Worm (Caenorhabditis elegans) whole organism, L2 larva: ENCODE data around the gene znf-706.

ENCODE experiments used
- C34F6.9 ChIP-seq: fragments of 150-350 bp; optimal IDR thresholded peaks from 2 replicates; lab custom pipeline; 2014; ENCODE audit warnings: missing biosample characterization, missing genetic modification characterization
- F13H6.1 ChIP-seq: sonication (generic microtip); optimal IDR thresholded peaks from 2 replicates; lab custom pipeline; 2016; ENCODE audit warnings: missing genetic modification characterization, missing compliant biosample characterization
- Y55F3AM.14 ChIP-seq: fragments of 200-800 bp; sonication (Bioruptor generic); optimal IDR thresholded peaks from 2 replicates; lab custom pipeline; 2018; ENCODE audit warnings: mild to moderate bottlenecking, missing genetic modification characterization, missing compliant biosample characterization
- alr-1 ChIP-seq: fragments of 150-350 bp; optimal IDR thresholded peaks from 2 replicates; lab custom pipeline; 2014; ENCODE audit warnings: missing biosample characterization, missing genetic modification characterization
- blmp-1 ChIP-seq: sonication (generic microtip); optimal IDR thresholded peaks from 2 replicates; lab custom pipeline; 2017; ENCODE audit warnings: missing genetic modification characterization, mild to moderate bottlenecking, missing compliant biosample characterization, antibody characterized with exemption, moderate library complexity; ENCODE audit not compliant: insufficient read depth
- crh-2 ChIP-seq: sonication (generic microtip); optimal IDR thresholded peaks from 2 replicates; lab custom pipeline; 2017; ENCODE audit warnings: missing biosample characterization, missing genetic modification characterization
- egl-27 ChIP-seq: sonication (generic microtip); optimal IDR thresholded peaks from 3 replicates; lab custom pipeline; 2017; ENCODE audit warnings: missing biosample characterization, missing genetic modification reagents, missing genetic modification characterization
- elt-1 ChIP-seq: fragments of 150-350 bp; optimal IDR thresholded peaks from 2 replicates; lab custom pipeline; 2014; ENCODE audit warnings: missing biosample characterization, missing genetic modification characterization
- fos-1 ChIP-seq: fragments of 150-350 bp; optimal IDR thresholded peaks from 2 replicates; lab custom pipeline; 2014; ENCODE audit warnings: missing biosample characterization, missing genetic modification characterization
- gmeb-1 ChIP-seq: fragments of 150-350 bp; optimal IDR thresholded peaks from 2 replicates; lab custom pipeline; 2014; ENCODE audit warnings: missing biosample characterization, missing genetic modification characterization
- lin-11 ChIP-seq: fragments of 150-350 bp; sonication (generic microtip); optimal IDR thresholded peaks from 2 replicates; lab custom pipeline; 2014; ENCODE audit warnings: missing biosample characterization, missing genetic modification characterization, inconsistent platforms, mixed read lengths
- lin-13 ChIP-seq: fragments of 150-350 bp; optimal IDR thresholded peaks from 2 replicates; lab custom pipeline; 2014; ENCODE audit warnings: missing biosample characterization, missing genetic modification reagents, missing genetic modification characterization
- lsy-2 ChIP-seq, 2 experiments: fragments of 150-350 bp in 1 of 2; sonication (generic microtip) in 1 of 2; optimal IDR thresholded peaks; 2 replicates each; lab custom pipeline; 2014 to 2017; ENCODE audit warnings: missing biosample characterization in 2 of 2, missing genetic modification characterization in 2 of 2
- mab-5 ChIP-seq: fragments of 150-350 bp; optimal IDR thresholded peaks from 2 replicates; lab custom pipeline; 2014; ENCODE audit warnings: missing biosample characterization, missing genetic modification characterization
- mdl-1 ChIP-seq, 2 experiments: fragments of 150-350 bp in 1 of 2; sonication (generic microtip) in 1 of 2; optimal IDR thresholded peaks; 2 replicates each; lab custom pipeline; 2017; ENCODE audit warnings: missing biosample characterization in 2 of 2, missing genetic modification characterization in 2 of 2
- nhr-11 ChIP-seq: fragments of 150-350 bp; optimal IDR thresholded peaks from 2 replicates; lab custom pipeline; 2014; ENCODE audit warnings: missing biosample characterization, missing genetic modification characterization
- nhr-129 ChIP-seq: fragments of 150-350 bp; optimal IDR thresholded peaks from 2 replicates; lab custom pipeline; 2014; ENCODE audit warnings: missing biosample characterization, missing genetic modification characterization
- nhr-21 ChIP-seq: fragments of 150-350 bp; optimal IDR thresholded peaks from 2 replicates; lab custom pipeline; 2014; ENCODE audit warnings: missing biosample characterization, missing genetic modification characterization
- nhr-23 ChIP-seq: fragments of 150-350 bp; optimal IDR thresholded peaks from 2 replicates; lab custom pipeline; 2014; ENCODE audit warnings: missing biosample characterization, missing genetic modification reagents, missing genetic modification characterization
- nhr-25 ChIP-seq: fragments of 150-350 bp; sonication (generic microtip); optimal IDR thresholded peaks from 3 replicates; lab custom pipeline; 2014; ENCODE audit warnings: missing biosample characterization, missing genetic modification characterization
- nhr-6 ChIP-seq: fragments of 150-350 bp; optimal IDR thresholded peaks from 2 replicates; lab custom pipeline; 2014; ENCODE audit warnings: missing biosample characterization, missing genetic modification characterization
- sem-4 ChIP-seq: fragments of 150-350 bp; optimal IDR thresholded peaks from 2 replicates; lab custom pipeline; 2014; ENCODE audit warnings: missing biosample characterization, missing genetic modification reagents, missing genetic modification characterization
- skn-1 ChIP-seq: sonication (generic microtip); optimal IDR thresholded peaks from 2 replicates; lab custom pipeline; 2017; ENCODE audit warnings: missing biosample characterization, missing genetic modification characterization
- sma-3 ChIP-seq: sonication (generic microtip); optimal IDR thresholded peaks from 2 replicates; lab custom pipeline; 2016; ENCODE audit warnings: missing genetic modification reagents, missing genetic modification characterization, missing compliant biosample characterization
- sma-9 ChIP-seq, 2 experiments: fragments of 150-350 bp in 1 of 2; sonication (generic microtip) in 1 of 2; optimal IDR thresholded peaks; 2 replicates each; lab custom pipeline; 2014 to 2016; ENCODE audit warnings: missing genetic modification characterization in 2 of 2, mild to moderate bottlenecking in 1 of 2, missing biosample characterization in 1 of 2, missing compliant biosample characterization in 1 of 2, missing genetic modification reagents in 1 of 2, moderate library complexity in 1 of 2
- snpc-4 ChIP-seq: fragments of 150-350 bp; optimal IDR thresholded peaks from 2 replicates; lab custom pipeline; 2014; ENCODE audit warnings: missing biosample characterization, missing genetic modification characterization
- unc-39 ChIP-seq: fragments of 150-350 bp; optimal IDR thresholded peaks from 2 replicates; lab custom pipeline; 2014; ENCODE audit warnings: missing biosample characterization, missing genetic modification characterization
- unc-55 ChIP-seq: fragments of 150-350 bp; sonication (generic microtip); optimal IDR thresholded peaks from 3 replicates; lab custom pipeline; 2014; ENCODE audit warnings: missing biosample characterization, missing genetic modification reagents, missing genetic modification characterization
- unc-62 ChIP-seq: fragments of 150-350 bp; optimal IDR thresholded peaks from 2 replicates; lab custom pipeline; 2014; ENCODE audit warnings: missing biosample characterization, missing genetic modification reagents, missing genetic modification characterization
- zag-1 ChIP-seq: fragments of 150-350 bp; optimal IDR thresholded peaks from 2 replicates; lab custom pipeline; 2014; ENCODE audit warnings: missing biosample characterization, missing genetic modification characterization
- ztf-1 ChIP-seq: fragments of 200-800 bp; sonication (Bioruptor generic); conservative IDR thresholded peaks from 2 replicates; pipeline ENCODE4 v1.3.6; 2022; ENCODE audit warnings: missing genetic modification characterization, missing compliant biosample characterization
- ztf-11 ChIP-seq: sonication (generic microtip); optimal IDR thresholded peaks from 2 replicates; lab custom pipeline; 2017; ENCODE audit warnings: missing biosample characterization, missing genetic modification characterization
- ztf-4 ChIP-seq: fragments of 150-350 bp; optimal IDR thresholded peaks from 2 replicates; lab custom pipeline; 2014; ENCODE audit warnings: missing biosample characterization, missing genetic modification characterization

The znf-706 gene

DNA sequence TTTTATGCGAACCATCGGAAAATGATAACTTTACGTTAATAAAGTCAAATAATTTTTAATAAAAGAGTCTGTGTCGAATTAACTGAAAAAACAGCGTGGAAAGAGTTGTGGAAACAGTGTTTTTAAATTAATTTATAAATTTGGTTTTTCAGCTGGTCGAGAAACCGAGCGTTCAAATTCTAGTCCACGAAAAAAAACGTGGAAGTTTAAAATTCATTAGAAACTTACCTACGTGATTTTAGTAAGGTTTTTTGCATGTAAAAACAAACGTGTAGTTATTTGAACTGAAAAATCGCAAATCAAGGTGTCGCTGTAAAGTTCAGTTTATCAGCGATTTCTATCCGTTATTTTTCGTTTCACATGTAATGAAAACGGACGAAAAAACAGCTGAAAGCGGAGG lies 17.6 kb downstream of the znf-706 start, which contains the start of gene mans-4:
Gene mans-4, minus strand, starts transcription at position 101 of the 400 bp plus-strand sequence.
- no peak for TF ChIP-seq sem-4 (tag; lab: Kevin White, UChicago)

DNA sequence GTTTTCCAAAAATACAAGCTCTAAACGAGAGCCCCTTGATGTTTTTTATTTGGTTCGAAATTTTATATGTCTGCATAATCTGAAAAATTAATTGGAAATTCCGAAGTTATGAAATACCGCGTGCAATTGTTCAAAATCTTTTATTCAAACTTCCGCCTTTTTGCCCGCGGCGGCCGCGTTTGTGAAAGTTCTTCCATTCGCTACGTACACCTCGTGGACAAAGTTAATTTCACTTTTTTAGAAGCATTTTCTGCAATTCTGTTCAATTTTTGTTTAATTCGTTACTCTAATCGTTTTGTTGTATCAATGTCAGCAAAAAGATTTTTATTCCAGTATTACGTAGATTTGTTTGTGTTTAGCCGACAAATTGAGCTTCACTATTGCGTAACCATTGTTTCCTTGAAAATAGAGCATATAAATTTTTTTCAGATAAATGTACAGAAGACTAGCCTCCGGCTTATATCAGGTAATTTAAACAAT lies 21.7 kb downstream of the znf-706 start, which contains the start of gene mppb-1:
Gene mppb-1, plus strand, starts transcription at position 430 of the 480 bp plus-strand sequence.
- peak; percentile 84 for TF ChIP-seq nhr-25
- peak; percentile 1 for TF ChIP-seq egl-27 (tag; lab: Kevin White, UChicago)
- no peak for TF ChIP-seq sem-4 (tag; lab: Kevin White, UChicago)
- TF ChIP-seq C34F6.9 (tag; lab: Kevin White, UChicago), result peak; percentile 85
- peak; percentile 18 for TF ChIP-seq skn-1 (tag; lab: Kevin White, UChicago)
- peak; percentile 23 for TF ChIP-seq snpc-4 (tag; lab: Kevin White, UChicago)
- TF ChIP-seq mdl-1 (tag; optimal IDR thresholded peaks at IDR 0.05; lab: Kevin White, UChicago), result peak in 1 of 2 experiments; percentile 39
- TF ChIP-seq nhr-6 (tag; lab: Kevin White, UChicago), result no peak
- TF ChIP-seq unc-62 (GFP tag; lab: Kevin White, UChicago), result no peak
- no peak for TF ChIP-seq unc-39 (tag; lab: Kevin White, UChicago)
- peak; percentile 63 to 85 for TF ChIP-seq lsy-2 (tag; optimal IDR thresholded peaks at IDR 0.05; lab: Kevin White, UChicago)
- peak; percentile 96 for TF ChIP-seq gmeb-1
- peak; percentile 28 for TF ChIP-seq zag-1 (tag; lab: Kevin White, UChicago)
- peak; percentile 26 for TF ChIP-seq Y55F3AM.14 (GFP tag; lab: Kevin White, UChicago)
- TF ChIP-seq crh-2 (tag; lab: Kevin White, UChicago), result peak; percentile 75
- no peak for TF ChIP-seq ztf-11 (tag; lab: Kevin White, UChicago)
- peak; percentile 77 for TF ChIP-seq F13H6.1 (tag; lab: Kevin White, UChicago)
- peak; percentile 83 for TF ChIP-seq lin-13 (GFP tag; lab: Kevin White, UChicago)
- TF ChIP-seq ztf-4 (tag; lab: Kevin White, UChicago), result peak; percentile 67
- peak; percentile 87 for TF ChIP-seq sma-3
- TF ChIP-seq nhr-21 (tag; lab: Kevin White, UChicago), result peak; percentile 64
- peak; percentile 65 for TF ChIP-seq nhr-129 (tag; lab: Kevin White, UChicago)
- TF ChIP-seq nhr-11, result no peak
- TF ChIP-seq lin-11 (tag; lab: Kevin White, UChicago), result peak; percentile 65
- TF ChIP-seq mab-5 (tag; lab: Kevin White, UChicago), result peak; percentile 60
- peak; percentile 95 for TF ChIP-seq blmp-1 (tag; lab: Kevin White, UChicago)
- TF ChIP-seq ztf-1, result no peak
- TF ChIP-seq sma-9 (GFP tag; optimal IDR thresholded peaks at IDR 0.05; lab: Kevin White, UChicago), result peak; percentile 92
- no peak for TF ChIP-seq sma-9 (tag; optimal IDR thresholded peaks at IDR 0.05; lab: Kevin White, UChicago)
- no peak for TF ChIP-seq alr-1 (tag; lab: Kevin White, UChicago)
- TF ChIP-seq fos-1, result peak; percentile 51
- TF ChIP-seq unc-55, result peak; percentile 91

DNA sequence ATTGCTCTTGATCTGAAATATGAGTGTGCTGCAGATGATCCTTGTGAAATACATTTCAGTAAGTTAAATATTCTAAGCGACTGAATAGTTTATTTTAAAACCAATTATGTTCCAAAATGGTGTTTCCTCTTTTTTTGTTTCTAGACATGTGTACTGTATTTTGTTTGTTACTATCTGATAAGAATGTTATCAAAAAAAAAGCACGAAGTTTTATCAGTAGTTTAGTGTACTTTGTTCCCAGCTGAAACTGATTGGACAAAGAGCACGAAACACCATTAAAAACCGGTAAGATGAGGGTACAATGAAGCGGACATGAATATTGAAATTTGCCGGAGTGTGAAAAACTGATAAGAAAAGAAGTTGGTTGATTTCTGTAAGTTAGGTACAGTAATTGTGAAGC lies 25.8 kb downstream of the znf-706 start:
- TF ChIP-seq lsy-2 (tag; optimal IDR thresholded peaks at IDR 0.05; lab: Kevin White, UChicago) (no peak), ztf-4 (tag; lab: Kevin White, UChicago) (no peak), fos-1 (peak; percentile 22), nhr-11 (no peak), skn-1 (tag; lab: Kevin White, UChicago) (no peak), nhr-23 (tag; lab: Kevin White, UChicago) (no peak), C34F6.9 (tag; lab: Kevin White, UChicago) (no peak)
- TF ChIP-seq, all 48 proteins: peak for 1

DNA sequence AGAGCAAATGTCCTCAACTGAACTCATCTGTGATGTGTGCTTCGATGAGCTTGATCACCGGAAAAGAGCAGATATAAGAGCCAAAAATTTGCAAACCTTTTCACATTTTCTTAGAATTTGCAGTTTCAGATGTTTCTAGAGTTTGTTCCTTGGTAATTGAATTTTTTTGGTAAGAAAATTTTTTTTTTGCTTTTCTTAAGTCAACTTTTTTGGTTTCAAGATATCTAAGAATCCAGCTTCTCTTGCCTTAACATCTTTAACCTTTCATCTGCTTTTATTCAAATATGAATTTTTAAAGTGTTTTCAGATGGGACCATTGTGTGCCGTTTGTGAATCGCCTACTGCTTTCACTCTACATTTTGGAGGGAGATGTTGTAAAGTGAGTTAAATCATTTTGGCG lies 26.3 kb downstream of the znf-706 start, which contains the start of gene nhr-11:
Gene nhr-11, plus strand, starts transcription at position 301 of the 400 bp plus-strand sequence.
- TF ChIP-seq sma-3 (no peak), mdl-1 (tag; optimal IDR thresholded peaks at IDR 0.05; lab: Kevin White, UChicago) (no peak), ztf-1 (no peak), lin-11 (tag; lab: Kevin White, UChicago) (no peak), elt-1 (tag; lab: Kevin White, UChicago) (no peak), gmeb-1 (no peak), alr-1 (tag; lab: Kevin White, UChicago) (no peak), crh-2 (tag; lab: Kevin White, UChicago) (no peak), lsy-2 (tag; optimal IDR thresholded peaks at IDR 0.05; lab: Kevin White, UChicago) (no peak)
